Worm (Caenorhabditis elegans) whole organism, L4 larva: ENCODE measurements around the gene tdp-1.

Experiments
- aha-1 ChIP-seq: fragments of 150-350 bp; peaks from one replicate; lab custom pipeline; 2014; ENCODE audit warnings: missing biosample characterization, missing genetic modification characterization
- arid-1 ChIP-seq: fragments of 200-800 bp; sonication (Bioruptor generic); conservative IDR thresholded peaks from 2 replicates; pipeline ENCODE4 v1.3.6; 2022; ENCODE audit warnings: missing genetic modification reagents, missing genetic modification characterization, missing compliant biosample characterization
- ceh-28 ChIP-seq: fragments of 150-350 bp; optimal IDR thresholded peaks from 2 replicates; lab custom pipeline; 2014; ENCODE audit warnings: missing biosample characterization, missing genetic modification reagents, missing genetic modification characterization
- egl-43 ChIP-seq: fragments of 200-800 bp; sonication (Bioruptor generic); IDR thresholded peaks from 2 replicates; pipeline ENCODE4 v1.3.6; 2022; ENCODE audit warnings: missing genetic modification reagents, missing genetic modification characterization, missing compliant biosample characterization
- fos-1 ChIP-seq: fragments of 150-350 bp; optimal IDR thresholded peaks from 2 replicates; lab custom pipeline; 2014; ENCODE audit warnings: missing biosample characterization, missing genetic modification characterization
- mes-2 ChIP-seq: sonication (generic microtip); optimal IDR thresholded peaks from 2 replicates; lab custom pipeline; 2016; ENCODE audit warnings: missing genotype, mild to moderate bottlenecking, missing genetic modification characterization, missing compliant biosample characterization; ENCODE audit not compliant: poor library complexity, severe bottlenecking
- mxl-2 ChIP-seq: fragments of 200-800 bp; sonication (Bioruptor generic); conservative IDR thresholded peaks from 2 replicates; pipeline ENCODE4 v1.3.6; 2022; ENCODE audit warnings: missing genetic modification reagents, missing genetic modification characterization, missing compliant biosample characterization
- nhr-11 ChIP-seq: fragments of 150-350 bp; optimal IDR thresholded peaks from 2 replicates; lab custom pipeline; 2014; ENCODE audit warnings: missing biosample characterization, missing genetic modification characterization
- nhr-111 ChIP-seq: fragments of 200-800 bp; sonication (Bioruptor generic); optimal IDR thresholded peaks from 2 replicates; lab custom pipeline; 2018; ENCODE audit warnings: mild to moderate bottlenecking, missing genetic modification characterization, missing compliant biosample characterization
- nhr-237 ChIP-seq: sonication (generic microtip); optimal IDR thresholded peaks from 2 replicates; lab custom pipeline; 2017; ENCODE audit warnings: missing biosample characterization, missing genetic modification characterization
- rbr-2 ChIP-seq: sonication (generic microtip); optimal IDR thresholded peaks from 2 replicates; lab custom pipeline; 2016; ENCODE audit warnings: missing genotype, missing genetic modification characterization, missing compliant biosample characterization
- sdz-12 ChIP-seq: fragments of 200-800 bp; sonication (Bioruptor generic); optimal IDR thresholded peaks from 2 replicates; lab custom pipeline; 2018; ENCODE audit warnings: mild to moderate bottlenecking, missing genetic modification characterization, missing compliant biosample characterization
- unc-39 ChIP-seq: sonication (generic microtip); optimal IDR thresholded peaks from 2 replicates; lab custom pipeline; 2017; ENCODE audit warnings: missing biosample characterization, missing genetic modification characterization
- unc-62 ChIP-seq, 3 experiments: fragments of 150-350 bp in 1 of 3; sonication (generic microtip); optimal IDR thresholded peaks in 2 of 3; peaks in 1 of 3; 1 replicate in 1 of 3; 2 replicates in 2 of 3; lab custom pipeline; 2014 to 2017; ENCODE audit warnings: missing biosample characterization in 3 of 3, missing genetic modification characterization in 3 of 3, missing genetic modification reagents in 3 of 3, missing genotype in 1 of 3

DNA sequence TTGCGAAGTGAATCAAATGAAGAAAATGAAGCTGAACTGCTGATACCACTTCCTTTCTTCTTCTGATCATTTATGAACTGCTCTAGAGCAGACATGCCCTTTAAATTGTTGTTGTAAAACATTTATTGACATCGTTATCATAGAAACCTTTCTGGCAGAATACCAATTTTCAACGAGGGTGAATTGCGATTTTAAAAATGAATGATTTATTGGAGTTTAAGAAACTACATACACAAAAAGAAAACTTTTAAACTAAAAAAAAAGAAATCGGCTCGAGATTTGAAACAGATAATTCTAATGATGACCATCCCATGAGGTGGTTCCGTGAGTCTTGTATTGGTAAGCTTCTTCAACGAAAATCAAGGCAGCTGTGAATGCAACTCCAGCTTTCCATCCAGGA, 33.6 kb upstream of the tdp-1 start, which contains the start of gene sftd-3:
- TF ChIP-seq sdz-12 (GFP tag; lab: Kevin White, UChicago) (no peak), fos-1 (tag; lab: Kevin White, UChicago) (no peak), mxl-2 (GFP tag; lab: Robert Waterston, UW) (no peak), aha-1 (no peak), unc-62 (GFP tag; optimal IDR thresholded peaks at IDR 0.05 in 1 of 2; lab: Kevin White, UChicago) (no peak), unc-62 (tag; optimal IDR thresholded peaks at IDR 0.05; lab: Kevin White, UChicago) (no peak), rbr-2 (tag; lab: Kevin White, UChicago) (no peak), mes-2 (tag; lab: Kevin White, UChicago) (no peak), nhr-11 (no peak), arid-1 (GFP tag; lab: Robert Waterston, UW) (no peak), unc-39 (tag; lab: Kevin White, UChicago) (no peak), egl-43 (no peak), ceh-28 (tag; lab: Kevin White, UChicago) (no peak), nhr-111 (GFP tag; lab: Kevin White, UChicago) (no peak), nhr-237 (tag; lab: Kevin White, UChicago) (no peak)
